Fruit fly (Drosophila melanogaster) whole organism, adult: ENCODE measurements around the gene CG12375.

ENCODE experiments used
- CG11617 ChIP-seq: fragments of 200-800 bp; sonication (Bioruptor generic); optimal IDR thresholded peaks from 2 replicates; lab custom pipeline; 2017; ENCODE audit warnings: mild to moderate bottlenecking, missing biosample characterization, missing genetic modification reagents, missing genetic modification characterization
- CG12768 ChIP-seq: fragments of 200-800 bp; sonication (Bioruptor generic); optimal IDR thresholded peaks from 2 replicates; lab custom pipeline; 2017; ENCODE audit warnings: missing biosample characterization, missing genetic modification characterization, mild to moderate bottlenecking, moderate library complexity, missing genetic modification reagents
- CG14711 ChIP-seq: fragments of 200-800 bp; sonication (Bioruptor generic); optimal IDR thresholded peaks from 2 replicates; lab custom pipeline; 2018; ENCODE audit warnings: missing biosample characterization, mild to moderate bottlenecking, missing genetic modification characterization, moderate library complexity
- CG1620 ChIP-seq: fragments of 200-800 bp; sonication (Bioruptor generic); optimal IDR thresholded peaks from 2 replicates; lab custom pipeline; 2016; ENCODE audit warnings: missing biosample characterization, missing genetic modification characterization
- CG33017 ChIP-seq: fragments of 200-800 bp; sonication (Bioruptor generic); optimal IDR thresholded peaks from 2 replicates; lab custom pipeline; 2018; ENCODE audit warnings: missing biosample characterization, mild to moderate bottlenecking, missing genetic modification characterization, moderate library complexity
- CG5204 ChIP-seq: fragments of 200-800 bp; sonication (Bioruptor generic); optimal IDR thresholded peaks from 2 replicates; lab custom pipeline; 2016; ENCODE audit warnings: missing biosample characterization, missing genetic modification characterization
- CG7045 ChIP-seq: fragments of 200-800 bp; sonication (Bioruptor generic); optimal IDR thresholded peaks from 2 replicates; lab custom pipeline; 2017; ENCODE audit warnings: missing biosample characterization, mild to moderate bottlenecking, missing genetic modification characterization
- CG7101 ChIP-seq: fragments of 200-800 bp; sonication (Bioruptor generic); optimal IDR thresholded peaks from 2 replicates; lab custom pipeline; 2018; ENCODE audit warnings: missing biosample characterization, mild to moderate bottlenecking, missing genetic modification characterization, moderate library complexity
- Clk ChIP-seq: fragments of 200-800 bp; sonication (Bioruptor generic); optimal IDR thresholded peaks from 2 replicates; lab custom pipeline; 2017; ENCODE audit warnings: missing biosample characterization, missing genetic modification characterization
- Crg-1 ChIP-seq: fragments of 200-800 bp; sonication (Bioruptor generic); optimal IDR thresholded peaks from 2 replicates; lab custom pipeline; 2016; ENCODE audit warnings: missing biosample characterization, missing genetic modification characterization
- Hr96 ChIP-seq: fragments of 200-800 bp; sonication (Bioruptor generic); optimal IDR thresholded peaks from 2 replicates; lab custom pipeline; 2016; ENCODE audit warnings: missing biosample characterization, missing genetic modification characterization
- Mnt ChIP-seq: fragments of 200-800 bp; sonication (Bioruptor generic); optimal IDR thresholded peaks from 2 replicates; lab custom pipeline; 2016; ENCODE audit warnings: missing biosample characterization, mild to moderate bottlenecking, missing genetic modification characterization
- bab1 ChIP-seq: fragments of 200-800 bp; sonication (Bioruptor generic); optimal IDR thresholded peaks from 3 replicates; lab custom pipeline; 2019; ENCODE audit warnings: missing biosample characterization, mild to moderate bottlenecking, missing genetic modification characterization, moderate library complexity
- cic ChIP-seq: fragments of 200-800 bp; sonication (Bioruptor generic); optimal IDR thresholded peaks from 2 replicates; lab custom pipeline; 2017; ENCODE audit warnings: missing biosample characterization, mild to moderate bottlenecking, missing genetic modification characterization, moderate library complexity
- cnc ChIP-seq, 2 experiments: fragments of >200 bp; optimal IDR thresholded peaks; 2 replicates each; lab custom pipeline; 2017
- kay ChIP-seq: fragments of 200-800 bp; sonication (Bioruptor generic); peaks from one replicate; lab custom pipeline; 2016; ENCODE audit warnings: missing biosample characterization, missing genetic modification characterization, borderline replicate concordance
- ovo ChIP-seq: fragments of 200-800 bp; sonication (Bioruptor generic); optimal IDR thresholded peaks from 2 replicates; lab custom pipeline; 2016; ENCODE audit warnings: missing biosample characterization, missing genetic modification characterization
- pad ChIP-seq: fragments of 200-800 bp; sonication (Bioruptor generic); optimal IDR thresholded peaks from 3 replicates; lab custom pipeline; 2017; ENCODE audit warnings: missing biosample characterization, missing genetic modification characterization, mild to moderate bottlenecking, moderate library complexity, missing genetic modification reagents
- tj ChIP-seq: fragments of 200-800 bp; sonication (Bioruptor generic); optimal IDR thresholded peaks from 3 replicates; lab custom pipeline; 2017; ENCODE audit warnings: missing biosample characterization, mild to moderate bottlenecking, missing genetic modification characterization, moderate library complexity
- toe ChIP-seq: fragments of 200-800 bp; sonication (Bioruptor generic); optimal IDR thresholded peaks from 2 replicates; lab custom pipeline; 2016; ENCODE audit warnings: missing biosample characterization, missing genetic modification characterization

CG12375 gene

DNA sequence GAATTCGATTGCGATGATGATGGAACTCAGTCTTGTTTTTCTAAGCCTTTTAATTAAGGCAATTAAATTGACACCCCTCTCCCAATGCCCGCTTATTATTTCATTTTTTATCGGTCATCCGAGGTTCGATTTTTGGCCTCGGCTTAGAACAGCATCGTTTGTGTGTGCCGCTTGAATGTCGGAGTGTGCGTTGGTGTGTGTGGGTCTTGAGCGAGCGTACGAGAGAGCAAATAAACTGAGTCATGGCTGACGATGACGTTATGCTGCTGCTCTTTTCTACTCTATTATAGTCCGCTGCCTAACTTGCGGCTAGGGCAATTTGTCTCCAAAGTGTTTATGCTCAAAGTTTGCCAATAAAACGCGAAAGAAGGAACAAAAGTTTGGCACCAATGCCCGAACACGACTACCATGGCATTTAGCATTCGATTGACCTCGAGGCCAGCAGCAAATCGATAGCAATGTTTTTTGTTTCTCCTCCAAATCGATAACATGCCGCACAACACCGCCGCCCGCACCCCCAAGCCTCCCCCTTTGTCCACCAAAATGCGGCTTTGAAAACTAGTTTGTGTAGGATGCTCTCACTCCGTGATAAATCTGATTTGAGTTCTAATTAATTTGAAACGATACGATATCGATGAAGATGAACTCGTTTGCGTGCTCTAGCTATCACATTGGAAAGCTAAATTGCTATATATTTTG lies 41.1 kb downstream of the CG12375 start:
- TF ChIP-seq pad (GFP tag; lab: Kevin White, UChicago) (no peak), CG7045 (GFP tag; lab: Kevin White, UChicago) (no peak), CG5204 (no peak), Hr96 (GFP tag; lab: Kevin White, UChicago) (no peak), Clk (no peak), cnc (optimal IDR thresholded peaks at IDR 0.05; lab: Kevin White, UChicago) (no peak), CG33017 (no peak), Crg-1 (GFP tag; lab: Kevin White, UChicago) (no peak), ovo (no peak), CG12768 (GFP tag; lab: Kevin White, UChicago) (no peak), Mnt (GFP tag; lab: Kevin White, UChicago) (no peak), CG14711 (tag; lab: Kevin White, UChicago) (no peak), toe (GFP tag; lab: Kevin White, UChicago) (no peak), kay (GFP tag; lab: Kevin White, UChicago) (no peak), CG11617 (GFP tag; lab: Kevin White, UChicago) (no peak), tj (GFP tag; lab: Kevin White, UChicago) (no peak)

DNA sequence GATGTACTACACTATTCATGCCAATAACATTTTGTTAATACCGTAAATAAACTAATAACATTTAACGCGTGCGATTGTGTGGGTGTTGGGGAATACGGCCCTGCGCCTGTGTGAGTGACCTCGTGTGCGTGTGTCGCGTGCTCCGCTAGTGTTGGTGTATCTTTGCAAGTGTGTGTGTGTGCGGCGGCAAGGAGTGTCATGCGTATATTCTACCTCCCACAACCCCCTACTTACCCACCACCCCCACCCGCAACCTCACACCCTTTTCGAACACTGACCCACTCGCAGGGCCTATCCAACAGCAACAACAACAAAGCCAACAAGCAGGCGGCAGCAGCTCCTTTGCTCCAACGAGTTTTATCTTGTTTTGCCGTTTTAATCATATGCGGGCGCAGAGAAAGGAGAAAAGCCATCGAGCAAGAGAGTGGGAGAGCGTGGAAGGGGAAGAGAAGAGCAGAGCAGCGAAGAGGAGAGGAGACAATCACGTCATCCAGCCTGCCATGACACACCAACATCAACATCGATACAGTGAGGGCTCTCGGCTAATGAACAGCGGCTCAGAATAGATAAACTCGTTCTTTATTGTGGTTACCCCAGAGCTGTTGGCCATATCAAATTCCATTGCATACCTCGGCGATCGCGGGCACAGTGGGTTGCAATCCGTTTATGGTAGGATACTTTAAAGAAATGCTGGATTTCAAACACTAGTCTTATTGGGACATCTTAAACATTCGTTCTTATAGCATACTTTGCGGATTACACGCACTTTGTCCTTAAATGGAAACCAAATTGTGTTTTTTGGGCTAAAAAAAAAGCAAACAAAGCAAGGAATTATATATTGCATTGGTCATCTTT lies 42.1 kb downstream of the CG12375 start:
- TF ChIP-seq pad (GFP tag; lab: Kevin White, UChicago): peak; percentile 79
- TF ChIP-seq Clk: peak; percentile 15
- no peak for TF ChIP-seq kay (GFP tag; lab: Kevin White, UChicago)

DNA sequence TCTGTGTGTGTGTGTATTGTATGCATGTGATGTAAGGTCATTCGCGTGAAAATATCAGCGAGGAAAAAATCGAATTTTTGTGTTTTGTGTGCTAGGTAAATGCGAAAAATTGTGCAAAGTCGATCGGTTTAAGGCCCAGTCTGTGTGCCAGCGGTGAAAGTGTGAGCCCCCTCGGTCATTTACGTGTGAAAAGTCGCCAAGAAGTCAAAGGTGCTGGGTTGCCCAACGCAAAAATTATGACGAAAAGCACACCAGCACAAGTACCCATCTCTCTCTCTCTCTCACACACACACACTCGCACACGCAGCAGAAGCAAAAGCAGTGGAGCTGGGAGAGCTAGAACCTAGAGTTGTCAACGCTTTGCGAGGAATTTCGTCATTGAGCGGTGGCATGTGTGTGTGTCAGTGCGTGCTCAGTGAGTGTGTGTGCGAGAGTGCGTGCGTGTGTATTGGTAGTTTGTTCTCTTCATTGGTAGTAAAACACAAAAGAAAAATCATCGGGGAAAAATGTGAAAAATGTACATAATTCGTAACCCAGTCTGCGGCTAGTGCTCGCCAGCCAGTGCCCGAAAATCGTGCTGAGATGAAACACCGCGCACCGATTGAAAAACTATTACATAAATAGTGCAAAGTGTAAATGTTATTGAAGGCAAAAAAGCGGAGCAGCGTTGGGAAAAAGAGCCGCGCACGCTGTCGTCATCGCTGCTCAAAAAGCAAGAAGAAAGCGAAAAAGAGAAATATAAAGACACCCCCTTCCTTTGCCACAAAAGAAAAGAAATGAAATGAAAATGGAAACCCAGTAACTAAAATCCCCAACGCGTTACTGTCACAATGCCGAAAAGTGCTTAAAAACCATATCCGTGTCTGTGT lies 43.0 kb downstream of the CG12375 start:
- peak; percentile 33 for TF ChIP-seq kay (GFP tag; lab: Kevin White, UChicago)
- peak; percentile 98 for TF ChIP-seq CG14711 (tag; lab: Kevin White, UChicago)
- peak; percentile 62 for TF ChIP-seq bab1 (GFP tag; lab: Kevin White, UChicago)
- no peak for TF ChIP-seq CG1620 (GFP tag; lab: Kevin White, UChicago)
- TF ChIP-seq CG5204: no peak
- peak; percentile 68 for TF ChIP-seq cic
- peak; percentile 20 for TF ChIP-seq CG7101 (tag; lab: Kevin White, UChicago)
- peak; percentile 25 for TF ChIP-seq CG33017
- TF ChIP-seq Mnt (GFP tag; lab: Kevin White, UChicago): peak; percentile 58

DNA sequence CACCGCTTCAGTTG lies 43.5 kb downstream of the CG12375 start, which contains the start of gene Bsg:
TSS of gene Bsg (plus strand) at position 8 of the 14 bp plus-strand sequence.
- TF ChIP-seq Clk: no peak
- TF ChIP-seq CG5204: no peak
- no peak for TF ChIP-seq CG11617 (GFP tag; lab: Kevin White, UChicago)
- TF ChIP-seq Hr96 (GFP tag; lab: Kevin White, UChicago): no peak
- no peak for TF ChIP-seq Mnt (GFP tag; lab: Kevin White, UChicago)

DNA sequence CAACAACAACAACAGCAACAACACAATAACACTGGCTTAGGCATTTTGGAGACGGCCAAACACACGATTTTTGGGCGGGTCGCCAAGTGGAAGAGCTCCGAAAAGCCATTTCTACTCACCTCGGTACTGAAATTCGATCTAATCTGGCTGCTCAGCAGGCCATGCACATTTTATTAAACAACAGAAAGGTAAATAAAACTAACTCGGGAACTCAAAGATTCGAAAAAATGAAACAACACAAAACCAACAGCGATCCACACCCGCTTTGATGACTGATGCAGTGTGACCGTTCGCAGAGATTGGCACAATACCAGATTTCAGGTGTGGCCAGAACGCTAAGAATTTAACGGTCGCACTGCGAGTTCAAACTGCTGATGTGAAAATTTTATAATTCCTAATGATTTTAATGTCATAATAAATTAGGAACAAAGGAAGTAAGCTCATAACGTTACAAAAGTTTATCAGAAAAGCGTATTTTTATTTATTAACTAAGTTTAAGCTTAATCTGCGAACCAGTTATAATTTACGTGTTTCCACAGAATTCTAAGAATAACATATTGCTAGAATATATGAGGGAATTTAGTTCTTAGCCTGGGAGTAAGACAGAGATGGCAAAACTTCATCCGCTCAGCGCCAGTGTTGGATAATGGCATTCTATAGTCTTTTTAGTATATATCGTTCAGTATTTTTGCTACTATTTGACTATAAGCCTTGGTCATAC lies 43.8 kb downstream of the CG12375 start, which contains the start of gene Mcr:
TSS of gene Mcr (minus strand) at position 291 of the 721 bp plus-strand sequence.
- TF ChIP-seq CG33017 (no peak), pad (GFP tag; lab: Kevin White, UChicago) (peak; percentile 33), bab1 (GFP tag; lab: Kevin White, UChicago) (peak; percentile 42), tj (GFP tag; lab: Kevin White, UChicago) (peak; percentile 4)

DNA sequence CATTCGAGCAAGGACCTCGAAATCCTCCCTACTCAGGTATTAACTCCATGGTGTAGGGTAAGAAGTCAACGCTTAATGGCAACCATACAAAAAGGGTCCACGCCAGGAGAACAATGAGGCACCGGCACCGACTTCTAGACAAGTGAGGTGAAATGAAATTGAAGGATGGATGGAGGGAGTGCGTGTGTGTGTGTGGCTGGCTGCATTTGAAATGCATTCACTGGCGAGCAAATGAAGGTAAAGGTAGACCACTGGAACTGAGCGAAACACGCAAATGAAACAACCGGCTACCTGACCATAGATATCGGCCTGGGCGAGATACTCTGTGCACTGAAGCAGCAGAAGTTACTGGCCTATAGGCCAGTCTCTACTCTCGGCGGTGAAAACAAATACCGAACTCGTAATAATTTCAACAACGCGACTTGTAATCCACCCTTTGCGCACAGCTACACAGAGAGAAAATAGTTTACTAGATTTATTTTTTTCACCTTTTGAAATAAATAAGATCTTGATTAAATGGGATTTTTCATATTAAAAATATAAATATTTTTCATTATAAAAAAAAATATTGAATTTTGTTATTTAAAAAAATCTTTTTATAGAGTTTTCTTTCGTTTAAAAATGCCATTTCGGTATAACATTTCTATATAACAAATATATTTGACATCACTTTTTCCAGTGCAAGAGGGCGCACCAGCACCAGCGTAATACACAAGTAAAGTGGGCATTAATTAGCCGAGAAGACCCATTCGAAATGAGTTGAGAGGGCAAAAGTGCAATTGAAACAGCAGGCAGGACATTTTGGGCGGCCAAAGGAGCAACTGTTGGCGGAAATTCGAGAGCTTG lies 44.8 kb downstream of the CG12375 start:
- TF ChIP-seq toe (GFP tag; lab: Kevin White, UChicago) (no peak), cic (no peak), CG7045 (GFP tag; lab: Kevin White, UChicago) (no peak), Crg-1 (GFP tag; lab: Kevin White, UChicago) (no peak), CG33017 (peak; percentile 63), cnc (optimal IDR thresholded peaks at IDR 0.05; lab: Kevin White, UChicago) (no peak), Hr96 (GFP tag; lab: Kevin White, UChicago) (no peak), kay (GFP tag; lab: Kevin White, UChicago) (no peak), CG14711 (tag; lab: Kevin White, UChicago) (peak; percentile 50), Mnt (GFP tag; lab: Kevin White, UChicago) (no peak), CG7101 (tag; lab: Kevin White, UChicago) (peak; percentile 57), CG12768 (GFP tag; lab: Kevin White, UChicago) (no peak), bab1 (GFP tag; lab: Kevin White, UChicago) (no peak), Clk (no peak), ovo (no peak), CG11617 (GFP tag; lab: Kevin White, UChicago) (peak; percentile 77), tj (GFP tag; lab: Kevin White, UChicago) (peak; percentile 24), CG5204 (no peak), CG1620 (GFP tag; lab: Kevin White, UChicago) (no peak)
